Fruit fly (Drosophila melanogaster) whole organism, wandering third instar larva: ENCODE results near the gene Sap30.

Experiments
- Abd-B ChIP-seq: fragments of >200 bp; optimal IDR thresholded peaks from 2 replicates; lab custom pipeline; 2017; ENCODE audit warnings: missing biosample characterization, missing genetic modification characterization
- CG32264 ChIP-seq: fragments of 200-800 bp; sonication (Bioruptor generic); optimal IDR thresholded peaks from 2 replicates; lab custom pipeline; 2016; ENCODE audit warnings: missing biosample characterization, missing genetic modification characterization
- CG9705 ChIP-seq: fragments of 200-800 bp; sonication (Bioruptor generic); optimal IDR thresholded peaks from 2 replicates; lab custom pipeline; 2018; ENCODE audit warnings: missing biosample characterization, mild to moderate bottlenecking, missing genetic modification characterization
- Dfd ChIP-seq: fragments of >200 bp; optimal IDR thresholded peaks from 2 replicates; lab custom pipeline; 2017; ENCODE audit warnings: missing biosample characterization, missing genetic modification characterization
- Dif ChIP-seq: fragments of 200-275, 200-300 bp; sonication (Bioruptor generic); optimal IDR thresholded peaks from 2 replicates; lab custom pipeline; 2018; ENCODE audit warnings: missing biosample characterization, missing genetic modification characterization; ENCODE audit not compliant: partially characterized antibody
- GATAd ChIP-seq: sonication (Bioruptor generic); optimal IDR thresholded peaks from 2 replicates; lab custom pipeline; 2016; ENCODE audit warnings: missing biosample characterization, missing genetic modification characterization
- HLH106 ChIP-seq: fragments of 200-800 bp; optimal IDR thresholded peaks from 3 replicates; lab custom pipeline; 2019; ENCODE audit warnings: missing biosample characterization, mild to moderate bottlenecking, missing genetic modification characterization, moderate library complexity
- Hnf4 ChIP-seq: fragments of 200-800 bp; sonication (Bioruptor generic); optimal IDR thresholded peaks from 2 replicates; lab custom pipeline; 2016; ENCODE audit warnings: missing biosample characterization, mild to moderate bottlenecking, missing genetic modification characterization
- Hr78 ChIP-seq: fragments of >200 bp; optimal IDR thresholded peaks from 2 replicates; lab custom pipeline; 2017; ENCODE audit warnings: missing biosample characterization, missing genetic modification characterization
- Hr83 ChIP-seq: fragments of 200-300 bp; sonication (Bioruptor generic); optimal IDR thresholded peaks from 2 replicates; lab custom pipeline; 2016; ENCODE audit warnings: missing biosample characterization, mild to moderate bottlenecking, missing genetic modification characterization, moderate library complexity; ENCODE audit not compliant: poor library complexity, severe bottlenecking
- Jra ChIP-seq: sonication (Bioruptor generic); optimal IDR thresholded peaks from 2 replicates; lab custom pipeline; 2016; ENCODE audit warnings: missing biosample characterization, missing genetic modification characterization
- Mio ChIP-seq: sonication (Bioruptor generic); optimal IDR thresholded peaks from 2 replicates; lab custom pipeline; 2016; ENCODE audit warnings: missing biosample characterization, missing genetic modification characterization
- Myc ChIP-seq: fragments of >200 bp; optimal IDR thresholded peaks from 2 replicates; lab custom pipeline; 2017
- N ChIP-seq: fragments of >200 bp; optimal IDR thresholded peaks from 2 replicates; lab custom pipeline; 2018; ENCODE audit warnings: missing biosample characterization, missing external identifiers, missing genetic modification characterization
- OdsH ChIP-seq: fragments of 200-800 bp; sonication (Bioruptor generic); optimal IDR thresholded peaks from 2 replicates; lab custom pipeline; 2016; ENCODE audit warnings: missing biosample characterization, mild to moderate bottlenecking, missing genetic modification characterization
- Rel ChIP-seq, 2 experiments: fragments of 200-800 bp; sonication (Bioruptor generic) in 1 of 2; optimal IDR thresholded peaks; 2 replicates in 1 of 2; 3 replicates in 1 of 2; lab custom pipeline; 2016 to 2019; ENCODE audit warnings: mild to moderate bottlenecking in 2 of 2, missing biosample characterization in 2 of 2, missing genetic modification characterization in 2 of 2, moderate library complexity in 1 of 2
- Sp1 ChIP-seq: fragments of 200-800 bp; sonication (Bioruptor generic); optimal IDR thresholded peaks from 3 replicates; lab custom pipeline; 2019; ENCODE audit warnings: missing biosample characterization, mild to moderate bottlenecking, missing genetic modification characterization, moderate library complexity
- Vsx2 ChIP-seq: fragments of 200-300, 225-300 bp; sonication (Bioruptor generic); optimal IDR thresholded peaks from 2 replicates; lab custom pipeline; 2018; ENCODE audit warnings: missing biosample characterization, missing genetic modification characterization; ENCODE audit not compliant: partially characterized antibody
- br ChIP-seq: fragments of 200-800 bp; sonication (Bioruptor generic); optimal IDR thresholded peaks from 2 replicates; lab custom pipeline; 2016; ENCODE audit warnings: missing biosample characterization, missing genetic modification characterization
- brk ChIP-seq: fragments of 200-800 bp; sonication (Bioruptor generic); optimal IDR thresholded peaks from 2 replicates; lab custom pipeline; 2016; ENCODE audit warnings: missing biosample characterization, mild to moderate bottlenecking, missing genetic modification characterization
- dl ChIP-seq, 2 experiments: fragments of 175-275, 200-275 bp in 1 of 2; fragments of 200-275 bp in 1 of 2; sonication (Bioruptor generic); optimal IDR thresholded peaks; lab custom pipeline; 2018; ENCODE audit warnings: mild to moderate bottlenecking in 2 of 2, missing biosample characterization in 2 of 2, missing genetic modification characterization in 2 of 2, moderate library complexity in 2 of 2; ENCODE audit not compliant: partially characterized antibody in 2 of 2, insufficient read depth in 1 of 2
- dsf ChIP-seq: sonication (Bioruptor generic); optimal IDR thresholded peaks from 2 replicates; lab custom pipeline; 2016; ENCODE audit warnings: missing biosample characterization, missing genetic modification characterization, borderline replicate concordance
- ey ChIP-seq: fragments of 200-800 bp; sonication (Bioruptor generic); optimal IDR thresholded peaks from 2 replicates; lab custom pipeline; 2016; ENCODE audit warnings: missing biosample characterization, missing genetic modification characterization
- foxo ChIP-seq, 2 experiments: fragments of 200-800 bp; sonication (Bioruptor generic); optimal IDR thresholded peaks; 2 replicates in 1 of 2; 3 replicates in 1 of 2; lab custom pipeline; 2016 to 2017; ENCODE audit warnings: missing biosample characterization in 2 of 2, missing genetic modification characterization in 2 of 2
- fru ChIP-seq: fragments of 200-800 bp; sonication (Bioruptor generic); optimal IDR thresholded peaks from 3 replicates; lab custom pipeline; 2016; ENCODE audit warnings: missing biosample characterization, mild to moderate bottlenecking, missing genetic modification characterization
- h ChIP-seq: fragments of 200-800 bp; sonication (Bioruptor generic); optimal IDR thresholded peaks from 3 replicates; lab custom pipeline; 2016; ENCODE audit warnings: missing biosample characterization, mild to moderate bottlenecking, missing genetic modification characterization
- jim ChIP-seq: fragments of 175-275, 200-325 bp; sonication (Bioruptor generic); optimal IDR thresholded peaks from 2 replicates; lab custom pipeline; 2016; ENCODE audit warnings: missing biosample characterization, mild to moderate bottlenecking, missing genetic modification characterization
- lola ChIP-seq: fragments of >200 bp; optimal IDR thresholded peaks from 2 replicates; lab custom pipeline; 2017; ENCODE audit warnings: missing biosample characterization, missing genetic modification characterization
- pan ChIP-seq: fragments of >200 bp; optimal IDR thresholded peaks from 2 replicates; lab custom pipeline; 2017
- psq ChIP-seq: fragments of 200-800 bp; sonication (Bioruptor generic); optimal IDR thresholded peaks from 3 replicates; lab custom pipeline; 2017; ENCODE audit warnings: missing biosample characterization, mild to moderate bottlenecking, missing genetic modification characterization, moderate library complexity
- rgr ChIP-seq: fragments of 200-800 bp; sonication (Bioruptor generic); optimal IDR thresholded peaks from 3 replicates; lab custom pipeline; 2016; ENCODE audit warnings: missing biosample characterization, mild to moderate bottlenecking, missing genetic modification characterization
- sage ChIP-seq: fragments of 200-800 bp; sonication (Bioruptor generic); optimal IDR thresholded peaks from 2 replicates; lab custom pipeline; 2016; ENCODE audit warnings: missing biosample characterization, mild to moderate bottlenecking, missing genetic modification characterization
- sv ChIP-seq: fragments of 200-800 bp; sonication (Bioruptor generic); optimal IDR thresholded peaks from 3 replicates; lab custom pipeline; 2016; ENCODE audit warnings: missing biosample characterization, missing genetic modification characterization
- tai ChIP-seq: sonication (Bioruptor generic); optimal IDR thresholded peaks from 2 replicates; lab custom pipeline; 2016; ENCODE audit warnings: missing biosample characterization, missing genetic modification characterization
- usp ChIP-seq: fragments of >200 bp; optimal IDR thresholded peaks from 2 replicates; lab custom pipeline; 2017; ENCODE audit warnings: missing biosample characterization, missing genetic modification characterization
- woc ChIP-seq: sonication (Bioruptor generic); optimal IDR thresholded peaks from 2 replicates; lab custom pipeline; 2016; ENCODE audit warnings: missing biosample characterization, mild to moderate bottlenecking, missing genetic modification characterization

Sap30 gene

dm6 chrX:16829439-16830028 lies 42.5 kb downstream of the Sap30 start:
- TF ChIP-seq rgr (GFP tag; lab: Kevin White, UChicago): peak; percentile 19
- peak; percentile 12 for TF ChIP-seq OdsH (GFP tag; lab: Kevin White, UChicago)
- TF ChIP-seq lola (GFP tag; lab: Kevin White, UChicago): no peak
- TF ChIP-seq ey (GFP tag; lab: Kevin White, UChicago): no peak
- no peak for TF ChIP-seq Rel (GFP tag; optimal IDR thresholded peaks at IDR 0.05; lab: Kevin White, UChicago)
- TF ChIP-seq Rel (tag; optimal IDR thresholded peaks at IDR 0.05; lab: Kevin White, UChicago): peak; percentile 77
- TF ChIP-seq foxo (GFP tag; optimal IDR thresholded peaks at IDR 0.05; lab: Kevin White, UChicago): peak in 1 of 2 experiments; percentile 4
- TF ChIP-seq Hr78 (GFP tag; lab: Kevin White, UChicago): no peak

- TF ChIP-seq Sp1 (GFP tag; lab: Kevin White, UChicago) (no peak), psq (no peak), lola (GFP tag; lab: Kevin White, UChicago) (no peak), dsf (GFP tag; lab: Kevin White, UChicago) (no peak), woc (GFP tag; lab: Kevin White, UChicago) (no peak), pan (lab: Kevin White, UChicago) (no peak), Myc (lab: Kevin White, UChicago) (no peak), OdsH (GFP tag; lab: Kevin White, UChicago) (no peak), Dif (GFP tag; lab: Kevin White, UChicago) (no peak), jim (GFP tag; lab: Kevin White, UChicago) (no peak), sv (no peak), br (no peak)
These were observed 43.0 kb downstream of the Sap30 start for dm6 chrX:16830081-16830480.

dm6 chrX:16831848-16832247 lies 44.8 kb downstream of the Sap30 start:
- no peak for TF ChIP-seq Dfd (GFP tag; lab: Kevin White, UChicago)
- no peak for TF ChIP-seq HLH106 (tag; lab: Kevin White, UChicago)
- TF ChIP-seq CG9705 (GFP tag; lab: Kevin White, UChicago): no peak

- no peak for TF ChIP-seq GATAd
- TF ChIP-seq br: peak; percentile 15
- no peak for TF ChIP-seq Abd-B (GFP tag; lab: Kevin White, UChicago)
- peak in 1 of 2 experiments; percentile 38 for TF ChIP-seq foxo (GFP tag; optimal IDR thresholded peaks at IDR 0.05; lab: Kevin White, UChicago)
- peak; percentile 54 for TF ChIP-seq fru
- peak; percentile 30 for TF ChIP-seq h (GFP tag; lab: Kevin White, UChicago)
- peak; percentile 34 for TF ChIP-seq rgr (GFP tag; lab: Kevin White, UChicago)
- no peak for TF ChIP-seq Vsx2 (GFP tag; lab: Kevin White, UChicago)
- TF ChIP-seq sv: peak; percentile 61
- peak; percentile 27 for TF ChIP-seq ey (GFP tag; lab: Kevin White, UChicago)
- TF ChIP-seq, all 38 proteins: peak for 7
These were observed 46.0 kb downstream of the Sap30 start for dm6 chrX:16833097-16833496.

- TF ChIP-seq dl (GFP tag; optimal IDR thresholded peaks at IDR 0.05; lab: Kevin White, UChicago; ENCODE audit: insufficient read depth in 1 of 2, partially characterized antibody in 2 of 2) (no peak), Rel (GFP tag; optimal IDR thresholded peaks at IDR 0.05; lab: Kevin White, UChicago) (no peak), Rel (tag; optimal IDR thresholded peaks at IDR 0.05; lab: Kevin White, UChicago) (no peak), Hnf4 (GFP tag; lab: Kevin White, UChicago) (no peak), Vsx2 (GFP tag; lab: Kevin White, UChicago) (no peak), Sp1 (GFP tag; lab: Kevin White, UChicago) (peak; percentile 3), Mio (GFP tag; lab: Kevin White, UChicago) (no peak), Jra (GFP tag; lab: Kevin White, UChicago) (no peak), sv (no peak), CG9705 (GFP tag; lab: Kevin White, UChicago) (no peak), ey (GFP tag; lab: Kevin White, UChicago) (peak; percentile 23), Dfd (GFP tag; lab: Kevin White, UChicago) (no peak), OdsH (GFP tag; lab: Kevin White, UChicago) (peak; percentile 52), Myc (lab: Kevin White, UChicago) (no peak), br (no peak), GATAd (no peak), HLH106 (tag; lab: Kevin White, UChicago) (peak; percentile 10), sage (no peak), Hr83 (GFP tag; lab: Kevin White, UChicago) (no peak), rgr (GFP tag; lab: Kevin White, UChicago) (peak; percentile 46), N (GFP tag; lab: Kevin White, UChicago) (no peak), h (GFP tag; lab: Kevin White, UChicago) (peak; percentile 22), CG32264 (GFP tag; lab: Kevin White, UChicago) (no peak), tai (GFP tag; lab: Kevin White, UChicago) (no peak), psq (peak; percentile 49), fru (peak; percentile 49), Dif (GFP tag; lab: Kevin White, UChicago) (no peak), lola (GFP tag; lab: Kevin White, UChicago) (no peak), pan (lab: Kevin White, UChicago) (no peak), foxo (GFP tag; optimal IDR thresholded peaks at IDR 0.05; lab: Kevin White, UChicago) (peak in 1 of 2 experiments; percentile 50), jim (GFP tag; lab: Kevin White, UChicago) (no peak), dsf (GFP tag; lab: Kevin White, UChicago) (no peak), Hr78 (GFP tag; lab: Kevin White, UChicago) (no peak), brk (GFP tag; lab: Kevin White, UChicago) (no peak), Abd-B (GFP tag; lab: Kevin White, UChicago) (no peak), usp (GFP tag; lab: Kevin White, UChicago) (no peak)
These were observed 47.2 kb downstream of the Sap30 start for dm6 chrX:16834259-16834658.
